Worm (Caenorhabditis elegans) whole organism, L3 larva: Measurements from ENCODE around the gene col-81.

Experiments used
- ZK546.5 ChIP-seq: sonication (generic microtip); optimal IDR thresholded peaks from 2 replicates; lab custom pipeline; 2017; ENCODE audit warnings: missing biosample characterization, missing genetic modification characterization
- ceh-16 ChIP-seq: sonication (generic microtip); optimal IDR thresholded peaks from 2 replicates; lab custom pipeline; 2017; ENCODE audit warnings: missing biosample characterization, missing genetic modification characterization
- ceh-82 ChIP-seq: fragments of 150-350 bp; optimal IDR thresholded peaks from 2 replicates; lab custom pipeline; 2014; ENCODE audit warnings: missing biosample characterization, missing genetic modification characterization
- mdl-1 ChIP-seq: fragments of 150-350 bp; optimal IDR thresholded peaks from 2 replicates; lab custom pipeline; 2014; ENCODE audit warnings: missing biosample characterization, missing genetic modification characterization
- nhr-12 ChIP-seq: fragments of 150-350 bp; optimal IDR thresholded peaks from 2 replicates; lab custom pipeline; 2014; ENCODE audit warnings: missing biosample characterization, missing genetic modification characterization
- skn-1 ChIP-seq: fragments of 150-350 bp; optimal IDR thresholded peaks from 2 replicates; lab custom pipeline; 2014; ENCODE audit warnings: missing biosample characterization, missing genetic modification characterization

DNA sequence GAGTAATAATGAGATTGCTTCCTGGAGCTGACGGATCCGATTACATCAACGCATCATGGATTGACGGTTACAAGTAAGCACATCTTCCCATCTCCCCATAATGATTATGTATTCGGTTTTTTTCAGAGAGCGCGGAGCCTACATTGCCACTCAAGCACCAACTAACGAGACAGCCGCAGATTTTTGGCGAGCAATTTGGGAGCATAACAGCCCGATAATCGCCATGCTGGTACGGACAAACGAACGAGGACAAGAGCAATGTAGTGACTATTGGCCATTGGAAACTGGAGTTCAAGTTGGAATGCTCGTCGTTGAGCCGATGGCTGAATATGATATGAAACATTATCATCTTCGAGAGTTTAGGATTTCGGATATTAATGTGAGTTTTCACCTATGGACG lies 2.7 kb downstream of the col-81 start:
- no peak for TF ChIP-seq skn-1 (tag; lab: Kevin White, UChicago)
- no peak for TF ChIP-seq ceh-82
- TF ChIP-seq mdl-1 (tag; lab: Kevin White, UChicago): no peak
- no peak for TF ChIP-seq ceh-16 (tag; lab: Kevin White, UChicago)
- TF ChIP-seq ZK546.5: no peak
- no peak for TF ChIP-seq nhr-12 (tag; lab: Kevin White, UChicago)
